Worm (Caenorhabditis elegans) whole organism, early embryonic: ENCODE measurements around the gene F36D4.1.

Experiments used
- ama-1 ChIP-seq: fragments of 150-350 bp; optimal IDR thresholded peaks from 2 replicates; lab custom pipeline; 2014
- hmbx-1 ChIP-seq: sonication (generic microtip); optimal IDR thresholded peaks from 2 replicates; lab custom pipeline; 2016; ENCODE audit warnings: mild to moderate bottlenecking, missing genetic modification characterization, missing compliant biosample characterization
- hmg-4 ChIP-seq: fragments of 200-800 bp; sonication (Bioruptor generic); optimal IDR thresholded peaks from 2 replicates; lab custom pipeline; 2018; ENCODE audit warnings: mild to moderate bottlenecking, missing genetic modification characterization, missing compliant biosample characterization
- scrt-1 ChIP-seq: fragments of 200-800 bp; sonication (Bioruptor generic); IDR thresholded peaks from 2 replicates; pipeline ENCODE4 v1.3.6; 2022; ENCODE audit warnings: missing genetic modification characterization, missing compliant biosample characterization

DNA sequence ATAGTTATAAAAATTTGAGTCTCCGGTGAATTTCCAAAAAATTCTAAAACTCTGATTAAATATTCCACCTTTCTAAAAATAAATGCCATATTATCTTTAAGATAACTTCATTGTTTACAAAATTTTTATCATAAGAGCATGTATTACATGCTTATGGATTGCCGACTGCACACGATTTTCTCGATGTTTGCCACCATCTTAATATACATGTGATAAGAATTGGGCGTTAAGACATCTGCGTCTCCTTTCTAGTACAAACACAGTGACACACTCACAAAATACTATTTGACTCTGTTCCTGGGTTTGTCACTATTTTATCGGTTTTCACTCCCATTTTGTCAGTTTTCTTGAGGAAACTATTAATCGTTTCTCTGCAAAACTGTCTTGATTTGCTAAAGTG lies 26.4 kb downstream of the F36D4.1 start:
- TF ChIP-seq scrt-1 (GFP tag; lab: Robert Waterston, UW) (no peak), ama-1 (lab: Kevin White, UChicago) (no peak), hmbx-1 (tag; lab: Kevin White, UChicago) (no peak), hmg-4 (GFP tag; lab: Kevin White, UChicago) (no peak)
